Fruit fly (Drosophila melanogaster): ENCODE measurements around the gene CG5149.

CG5149 gene

dm6 chr2L:7420305-7421287 is 32.5 kb upstream of the CG5149 start (continued):
- TF ChIP-seq CG18619 (GFP tag; optimal IDR thresholded peaks at IDR 0.05): peak; percentile 45
- no peak for TF ChIP-seq salm (tag; optimal IDR thresholded peaks at IDR 0.05)
- TF ChIP-seq Nf-YA (GFP tag; IDR thresholded peaks at IDR 0.05): peak; percentile 60
- no peak for TF ChIP-seq cas (GFP tag; IDR thresholded peaks at IDR 0.05)
- no peak for TF ChIP-seq tap (tag; optimal IDR thresholded peaks at IDR 0.05)
- peak; percentile 13 to 38 for TF ChIP-seq Trl (optimal IDR thresholded peaks at IDR 0.05)
- no peak for TF ChIP-seq Trl (GFP tag; optimal IDR thresholded peaks at IDR 0.05)
- TF ChIP-seq ken (GFP tag; IDR thresholded peaks at IDR 0.05): peak; percentile 30; the same call in 1 of the 3 replicates
- no peak for TF ChIP-seq slp2 (GFP tag; optimal IDR thresholded peaks at IDR 0.05)
- peak; percentile 47; the same call in 1 of the 3 replicates for TF ChIP-seq CG17361 (GFP tag; IDR thresholded peaks at IDR 0.05)
- no peak for TF ChIP-seq CG10431 (GFP tag; optimal IDR thresholded peaks at IDR 0.05)
- no peak for TF ChIP-seq CG17568 (GFP tag; optimal IDR thresholded peaks at IDR 0.05)
- peak; percentile 73 for TF ChIP-seq CG11695 (GFP tag; IDR thresholded peaks at IDR 0.05)
- TF ChIP-seq lola (GFP tag; optimal IDR thresholded peaks at IDR 0.05): peak in 1 of 3 experiments; percentile 27
- peak; percentile 37 for TF ChIP-seq CoRest (tag; optimal IDR thresholded peaks at IDR 0.05)
- peak; percentile 80 for TF ChIP-seq lbe (GFP tag; optimal IDR thresholded peaks at IDR 0.05)
- peak; percentile 85 for TF ChIP-seq CG14014 (GFP tag; IDR thresholded peaks at IDR 0.05)
- TF ChIP-seq sima (GFP tag; optimal IDR thresholded peaks at IDR 0.05): peak; percentile 26
- TF ChIP-seq CG7987 (GFP tag; optimal IDR thresholded peaks at IDR 0.05): no peak
- peak; percentile 34 for TF ChIP-seq ab (GFP tag; optimal IDR thresholded peaks at IDR 0.05)
- TF ChIP-seq fd3F (GFP tag; optimal IDR thresholded peaks at IDR 0.05): peak; percentile 55
- TF ChIP-seq Rfx (GFP tag; IDR thresholded peaks at IDR 0.05): peak; percentile 87
- peak; percentile 38 for TF ChIP-seq onecut (GFP tag; IDR thresholded peaks at IDR 0.05)
- TF ChIP-seq Gug (GFP tag; IDR thresholded peaks at IDR 0.05): peak; percentile 70
- TF ChIP-seq CG5180 (GFP tag; optimal IDR thresholded peaks at IDR 0.05): no peak
- TF ChIP-seq Nf-YC (tag; optimal IDR thresholded peaks at IDR 0.05): no peak
- TF ChIP-seq tup (GFP tag; optimal IDR thresholded peaks at IDR 0.05): peak; percentile 37
- TF ChIP-seq Dek (tag; optimal IDR thresholded peaks at IDR 0.05): peak; percentile 68
- peak; percentile 1 for TF ChIP-seq exex (tag; optimal IDR thresholded peaks at IDR 0.05)
- TF ChIP-seq CG11247 (GFP tag; IDR thresholded peaks at IDR 0.05): peak; percentile 51; the same call in 1 of the 2 replicates
- TF ChIP-seq CG4404 (GFP tag; IDR thresholded peaks at IDR 0.05): peak; percentile 58
- no peak for TF ChIP-seq prd (optimal IDR thresholded peaks at IDR 0.05)
- TF ChIP-seq prd (GFP tag; IDR thresholded peaks at IDR 0.05): peak; percentile 81
- peak; percentile 65 for TF ChIP-seq fu2 (GFP tag; optimal IDR thresholded peaks at IDR 0.05)
- TF ChIP-seq CG12155 (GFP tag; optimal IDR thresholded peaks at IDR 0.05): peak; percentile 40
- TF ChIP-seq pb (GFP tag; optimal IDR thresholded peaks at IDR 0.05): peak; percentile 28
- TF ChIP-seq vnd (GFP tag; IDR thresholded peaks at IDR 0.05; ENCODE audit: partially characterized antibody): no peak
- TF ChIP-seq seq (GFP tag; IDR thresholded peaks at IDR 0.05): no peak
- TF ChIP-seq amos (GFP tag; IDR thresholded peaks at IDR 0.05; ENCODE audit: partially characterized antibody): no peak
- TF ChIP-seq Atf6 (GFP tag; IDR thresholded peaks at IDR 0.05): peak; percentile 61
- peak; percentile 68 for TF ChIP-seq sob (GFP tag; IDR thresholded peaks at IDR 0.05)
- TF ChIP-seq CG2202 (tag; optimal IDR thresholded peaks at IDR 0.05): no peak
- peak; percentile 71 for TF ChIP-seq Fer3 (tag; optimal IDR thresholded peaks at IDR 0.05)
- TF ChIP-seq cg (GFP tag; optimal IDR thresholded peaks at IDR 0.05): no peak
- peak; percentile 8 for TF ChIP-seq CG14710 (tag; optimal IDR thresholded peaks at IDR 0.05)
- peak; percentile 20 to 48 for TF ChIP-seq Hr51 (GFP tag; optimal IDR thresholded peaks at IDR 0.05)
- TF ChIP-seq dmrt11E (tag; optimal IDR thresholded peaks at IDR 0.05): peak; percentile 22
- peak; percentile 52 for TF ChIP-seq CG10209 (GFP tag; optimal IDR thresholded peaks at IDR 0.05)

Measured in whole organism, embryonic.